Worm (Caenorhabditis elegans) whole organism, late embryonic: Measurements from ENCODE around the gene srt-31.

ENCODE experiments used
- C08G9.2 ChIP-seq: sonication (generic microtip); optimal IDR thresholded peaks from 2 replicates; lab custom pipeline; 2016; ENCODE audit warnings: mild to moderate bottlenecking, missing genetic modification characterization, moderate library complexity, missing compliant biosample characterization
- ceh-18 ChIP-seq: sonication (generic microtip); optimal IDR thresholded peaks from 2 replicates; lab custom pipeline; 2016; ENCODE audit warnings: missing genetic modification characterization, missing compliant biosample characterization
- ets-4 ChIP-seq: sonication (generic microtip); optimal IDR thresholded peaks from 2 replicates; lab custom pipeline; 2016; ENCODE audit warnings: missing genetic modification characterization, missing compliant biosample characterization
- hlh-30 ChIP-seq: sonication (generic microtip); optimal IDR thresholded peaks from 2 replicates; lab custom pipeline; 2017; ENCODE audit warnings: antibody characterized with exemption, missing genetic modification characterization, missing compliant biosample characterization; ENCODE audit not compliant: insufficient read depth
- pag-3 ChIP-seq: sonication (generic microtip); optimal IDR thresholded peaks from 2 replicates; lab custom pipeline; 2016; ENCODE audit warnings: missing compliant biosample characterization, missing genetic modification characterization, borderline replicate concordance
- ref-2 ChIP-seq: sonication (generic microtip); optimal IDR thresholded peaks from 2 replicates; lab custom pipeline; 2016; ENCODE audit warnings: missing genetic modification characterization, missing compliant biosample characterization
- rnt-1 ChIP-seq: sonication (generic microtip); optimal IDR thresholded peaks from 2 replicates; lab custom pipeline; 2016; ENCODE audit warnings: missing genetic modification characterization, missing compliant biosample characterization
- ztf-16 ChIP-seq: sonication (generic microtip); optimal IDR thresholded peaks from 2 replicates; lab custom pipeline; 2017; ENCODE audit warnings: missing genetic modification characterization, missing compliant biosample characterization

DNA sequence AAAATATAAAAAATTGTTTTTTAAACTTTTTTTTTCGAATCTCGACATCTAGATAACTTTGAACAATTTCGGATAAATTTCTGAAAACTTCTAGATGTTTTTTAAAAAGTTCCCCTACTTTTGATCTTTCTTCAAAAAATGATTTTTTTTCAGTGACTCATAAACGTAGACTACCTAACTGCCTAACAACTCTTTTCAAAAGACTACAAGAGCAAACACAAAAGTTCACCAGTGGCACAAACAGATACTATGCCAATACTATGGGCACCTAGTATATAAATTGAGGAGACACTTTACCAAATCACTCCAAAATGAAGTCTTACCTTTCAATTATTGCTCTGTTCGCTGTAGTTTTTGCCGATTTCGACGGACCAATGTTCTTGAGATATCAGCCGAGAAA lies 31.0 kb downstream of the srt-31 start, which contains the start of gene srlf-35:
- TF ChIP-seq ceh-18 (tag; lab: Kevin White, UChicago), result no peak
- TF ChIP-seq ref-2 (tag; lab: Kevin White, UChicago), result no peak
- no peak for TF ChIP-seq C08G9.2 (tag; lab: Kevin White, UChicago)
- no peak for TF ChIP-seq ztf-16 (tag; lab: Kevin White, UChicago)
- no peak for TF ChIP-seq pag-3 (tag; lab: Kevin White, UChicago)
- TF ChIP-seq rnt-1 (tag; lab: Kevin White, UChicago), result no peak
- no peak for TF ChIP-seq hlh-30 (tag; lab: Kevin White, UChicago)
- TF ChIP-seq ets-4 (tag; lab: Kevin White, UChicago), result no peak
